Worm (Caenorhabditis elegans): ENCODE measurements around the gene nhr-258.

ce11 chrIV:8004019-8004418 is 40.7 kb upstream of the nhr-258 start, which contains the start of gene rig-4:
- no peak for TF ChIP-seq pqm-1 (tag; optimal IDR thresholded peaks at IDR 0.05)
- TF ChIP-seq R02D3.7 (tag; optimal IDR thresholded peaks at IDR 0.05) = no peak
